Worm (Caenorhabditis elegans) whole organism, L3 larva: ENCODE measurements around the gene grl-15.

Experiments
- R02D3.7 ChIP-seq: fragments of 150-350 bp; optimal IDR thresholded peaks from 2 replicates; lab custom pipeline; 2014; ENCODE audit warnings: missing biosample characterization, missing genetic modification characterization
- ama-1 ChIP-seq: fragments of 150-350 bp; optimal IDR thresholded peaks from 2 replicates; lab custom pipeline; 2018
- daf-12 ChIP-seq: fragments of 150-350 bp; optimal IDR thresholded peaks from 2 replicates; lab custom pipeline; 2014; ENCODE audit warnings: missing biosample characterization, missing genetic modification reagents, missing genetic modification characterization
- jun-1 ChIP-seq: fragments of 150-350 bp; optimal IDR thresholded peaks from 2 replicates; lab custom pipeline; 2014; ENCODE audit warnings: missing biosample characterization, missing genetic modification reagents, missing genetic modification characterization
- lin-15B ChIP-seq: fragments of 150-350 bp; optimal IDR thresholded peaks from 2 replicates; lab custom pipeline; 2014; ENCODE audit warnings: missing biosample characterization, missing genetic modification characterization
- nhr-11 ChIP-seq: fragments of 150-350 bp; optimal IDR thresholded peaks from 2 replicates; lab custom pipeline; 2014; ENCODE audit warnings: missing biosample characterization, missing genetic modification characterization
- nhr-77 ChIP-seq: fragments of 150-350 bp; optimal IDR thresholded peaks from 2 replicates; lab custom pipeline; 2014; ENCODE audit warnings: missing biosample characterization, missing genetic modification characterization
- pqm-1 ChIP-seq: fragments of 150-350 bp; optimal IDR thresholded peaks from 2 replicates; lab custom pipeline; 2017; ENCODE audit warnings: missing biosample characterization, missing genetic modification characterization, inconsistent platforms
- tbx-2 ChIP-seq: sonication (generic microtip); optimal IDR thresholded peaks from 2 replicates; lab custom pipeline; 2016; ENCODE audit warnings: mild to moderate bottlenecking, missing genetic modification characterization, missing compliant biosample characterization
- zag-1 ChIP-seq: fragments of 150-350 bp; optimal IDR thresholded peaks from 2 replicates; lab custom pipeline; 2014; ENCODE audit warnings: missing biosample characterization, missing genetic modification characterization
- ztf-4 ChIP-seq: fragments of 150-350 bp; optimal IDR thresholded peaks from 2 replicates; lab custom pipeline; 2014; ENCODE audit warnings: missing biosample characterization, missing genetic modification characterization

DNA sequence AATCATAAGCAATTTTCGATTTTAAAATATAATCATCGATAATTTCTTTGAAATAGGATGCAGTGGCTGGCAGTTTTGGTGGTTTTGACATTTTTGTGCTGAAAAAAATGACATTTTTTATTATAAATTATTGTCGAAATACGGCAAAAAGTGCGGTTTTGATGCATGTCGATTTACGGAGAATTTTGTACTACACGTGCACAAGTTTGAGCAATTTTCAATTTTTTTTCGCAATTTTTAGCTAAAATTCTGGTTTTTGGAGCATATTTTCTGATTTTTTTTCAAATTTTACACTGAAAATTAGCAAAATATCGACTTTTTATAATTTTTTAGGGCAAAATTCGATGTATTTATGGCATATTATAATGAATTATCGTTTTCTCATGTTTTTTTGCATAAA lies 20.2 kb downstream of the grl-15 start, which contains the start of gene Y75B8A.13:
- TF ChIP-seq ama-1 (no peak), daf-12 (tag; lab: Kevin White, UChicago) (no peak), jun-1 (tag; lab: Kevin White, UChicago) (no peak), zag-1 (tag; lab: Kevin White, UChicago) (no peak), tbx-2 (tag; lab: Kevin White, UChicago) (no peak), lin-15B (tag; lab: Kevin White, UChicago) (no peak), pqm-1 (tag; lab: Kevin White, UChicago) (no peak), nhr-11 (tag; lab: Kevin White, UChicago) (no peak), R02D3.7 (tag; lab: Kevin White, UChicago) (no peak), nhr-77 (tag; lab: Kevin White, UChicago) (no peak), ztf-4 (tag; lab: Kevin White, UChicago) (no peak)
